Fruit fly (Drosophila melanogaster): ENCODE measurements around the gene CG9813.

DNA sequence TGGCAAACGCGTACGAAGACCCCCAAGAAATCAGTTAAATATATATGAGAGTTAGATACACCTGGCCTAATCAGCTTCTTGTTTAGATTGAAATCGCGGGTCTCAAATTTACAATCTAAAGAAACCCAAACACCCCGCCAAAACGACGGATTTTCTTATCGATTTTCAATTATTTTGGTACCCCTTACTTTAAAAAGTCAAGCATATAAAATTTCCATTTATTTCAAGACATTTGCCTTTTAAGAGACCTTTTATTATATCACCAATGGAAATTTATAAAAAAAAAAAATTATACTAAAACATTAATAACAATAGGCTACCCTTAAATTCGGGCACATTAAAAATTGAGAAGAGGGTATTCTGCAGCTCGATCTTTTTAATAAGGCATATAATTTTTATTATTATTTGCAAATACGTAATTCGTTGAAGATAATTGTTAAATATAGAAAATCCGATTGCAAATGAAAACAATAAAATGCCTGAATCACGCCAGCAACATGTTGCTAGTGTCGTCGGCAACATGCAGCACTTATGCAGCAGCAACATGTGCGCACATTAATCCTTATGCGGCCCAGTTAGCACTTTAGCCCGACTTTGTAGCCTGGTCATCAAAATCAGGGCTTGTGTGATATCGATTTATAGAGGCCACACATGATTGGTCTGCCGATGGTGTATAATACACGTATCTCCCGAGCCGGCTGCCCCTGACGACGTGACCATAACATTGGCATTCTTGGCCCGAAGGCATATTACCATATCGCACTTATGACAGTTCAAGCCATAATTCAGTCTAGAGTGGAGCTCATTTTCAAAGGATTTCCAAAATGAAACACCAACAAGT, 7.5 kb downstream of the CG9813 start, which contains the start of the genes Lip3 and CG34309:
- TF ChIP-seq CG14655 (GFP tag; optimal IDR thresholded peaks at IDR 0.05), result no peak
- no peak for TF ChIP-seq CG12605 (GFP tag; IDR thresholded peaks at IDR 0.05)
- no peak for TF ChIP-seq fd96Ca (GFP tag; IDR thresholded peaks at IDR 0.05)
- no peak for TF ChIP-seq CG10348 (GFP tag; IDR thresholded peaks at IDR 0.05)
- no peak for TF ChIP-seq Pif1A (GFP tag; optimal IDR thresholded peaks at IDR 0.05)
- TF ChIP-seq EcR (GFP tag; optimal IDR thresholded peaks at IDR 0.05), result no peak
- TF ChIP-seq Snoo (tag; optimal IDR thresholded peaks at IDR 0.05), result peak; percentile 57

Measured in whole organism, pupa.